Worm (Caenorhabditis elegans) whole organism, late embryonic: ENCODE measurements around the gene nspe-8.

Experiments used
- F13H6.1 ChIP-seq: sonication (generic microtip); optimal IDR thresholded peaks from 2 replicates; lab custom pipeline; 2016; ENCODE audit warnings: missing genetic modification characterization, missing compliant biosample characterization
- elt-2 ChIP-seq: sonication (generic microtip); optimal IDR thresholded peaks from 2 replicates; lab custom pipeline; 2016; ENCODE audit warnings: missing genetic modification reagents, missing genetic modification characterization, missing compliant biosample characterization
- elt-4 ChIP-seq: sonication (generic microtip); optimal IDR thresholded peaks from 2 replicates; lab custom pipeline; 2016; ENCODE audit warnings: missing genetic modification characterization, missing compliant biosample characterization
- nfya-1 ChIP-seq: sonication (generic microtip); optimal IDR thresholded peaks from 2 replicates; lab custom pipeline; 2017; ENCODE audit warnings: missing genetic modification characterization, mild to moderate bottlenecking, missing compliant biosample characterization, antibody characterized with exemption, moderate library complexity
- ztf-16 ChIP-seq: sonication (generic microtip); optimal IDR thresholded peaks from 2 replicates; lab custom pipeline; 2017; ENCODE audit warnings: missing genetic modification characterization, missing compliant biosample characterization

- TF ChIP-seq F13H6.1 (tag; lab: Kevin White, UChicago) (no peak), elt-4 (no peak), elt-2 (tag; lab: Kevin White, UChicago) (no peak), nfya-1 (tag; lab: Kevin White, UChicago) (no peak), ztf-16 (no peak)
Measured at ce11 chrII:12608653-12609052, 13.1 kb downstream of the nspe-8 start, which contains the start of gene Y38E10A.9.
